3 fruit fly cellular contexts compared by ENCODE assay signal in the genomic region with DNA sequence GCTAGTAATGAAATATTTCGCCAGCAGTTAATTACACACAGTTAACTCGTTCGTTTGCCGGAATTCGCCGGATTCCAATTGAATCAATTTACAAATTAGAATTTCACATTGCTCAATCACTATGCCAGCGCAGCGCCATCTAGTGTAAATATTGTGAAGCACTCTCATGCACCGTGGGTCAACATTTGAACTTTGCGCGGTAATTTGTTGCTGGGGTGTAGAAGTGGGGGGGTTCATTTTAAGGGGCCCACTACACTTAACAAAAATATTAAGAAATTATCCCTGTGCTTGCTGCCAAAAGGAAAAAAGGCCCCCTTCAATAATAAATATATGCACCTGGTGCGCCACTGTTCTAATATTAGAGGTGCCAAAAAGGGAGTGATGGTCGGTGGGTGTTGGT.
A peak's percentile ranks its signal among the peaks of the same experiment; 100 is the strongest.
TF ChIP-seq lines count a peak whose summit lies in the region.

No protein-coding gene starts in this region.

- TF ChIP-seq CTCF in S2 (optimal IDR thresholded peaks at IDR 0.05; lab: Kevin White, UChicago) = peak; percentile 65 to 76
- TF ChIP-seq CTCF in whole organism, embryonic (GFP tag; optimal IDR thresholded peaks at IDR 0.05; lab: Kevin White, UChicago) = peak; percentile 82

TF ChIP-seq in whole organism, embryonic, 481 proteins besides CTCF, POLR2A, EP300 and RAD21:
- peak; percentile 61 for TF ChIP-seq Med (GFP tag; lab: Kevin White, UChicago)
- no peak for TF ChIP-seq CG14965 (GFP tag; optimal IDR thresholded peaks at IDR 0.05; lab: Kevin White, UChicago; ENCODE audit: borderline replicate concordance)
- TF ChIP-seq Sox102F (GFP tag; optimal IDR thresholded peaks at IDR 0.05; lab: Kevin White, UChicago) = peak; percentile 15
- TF ChIP-seq CG7372 (GFP tag; IDR thresholded peaks at IDR 0.05; lab: Robert Waterston, UW) = no peak
- peak; percentile 19 for TF ChIP-seq sens (GFP tag; lab: Kevin White, UChicago)
- TF ChIP-seq CG7271 (tag; optimal IDR thresholded peaks at IDR 0.05; lab: Kevin White, UChicago) = no peak
- TF ChIP-seq salm (tag; optimal IDR thresholded peaks at IDR 0.05; lab: Kevin White, UChicago) = no peak
- TF ChIP-seq CG12769 (tag; optimal IDR thresholded peaks at IDR 0.05; lab: Kevin White, UChicago) = no peak
- TF ChIP-seq ham (GFP tag; IDR thresholded peaks at IDR 0.05; lab: Robert Waterston, UW) = no peak
- peak; percentile 6 for TF ChIP-seq gem (tag; optimal IDR thresholded peaks at IDR 0.05; lab: Kevin White, UChicago)
- no peak for TF ChIP-seq gsb-n (tag; optimal IDR thresholded peaks at IDR 0.05; lab: Kevin White, UChicago)
- no peak for TF ChIP-seq kay (GFP tag; optimal IDR thresholded peaks at IDR 0.05; lab: Kevin White, UChicago)
- peak in 1 of 2 experiments; percentile 10 for TF ChIP-seq bsh (GFP tag; optimal IDR thresholded peaks at IDR 0.05; lab: Kevin White, UChicago)
- TF ChIP-seq CG6765 (GFP tag; optimal IDR thresholded peaks at IDR 0.05; lab: Kevin White, UChicago) = no peak
- TF ChIP-seq zfh1 (GFP tag; IDR thresholded peaks at IDR 0.05; lab: Robert Waterston, UW) = 0 out of 3 replicates have a peak, but pooled peaks have one; percentile 4
- TF ChIP-seq CG2129 (GFP tag; IDR thresholded peaks at IDR 0.05; lab: Robert Waterston, UW; ENCODE audit: partially characterized antibody) = no peak
- no peak for TF ChIP-seq sna (GFP tag; IDR thresholded peaks at IDR 0.05; lab: Robert Waterston, UW; ENCODE audit: partially characterized antibody)
- no peak for TF ChIP-seq az2 (GFP tag; optimal IDR thresholded peaks at IDR 0.05; lab: Kevin White, UChicago)
- no peak for TF ChIP-seq sd (tag; optimal IDR thresholded peaks at IDR 0.05; lab: Kevin White, UChicago)
- no peak for TF ChIP-seq fru (optimal IDR thresholded peaks at IDR 0.05; lab: Kevin White, UChicago)
- TF ChIP-seq usp (GFP tag; optimal IDR thresholded peaks at IDR 0.05; lab: Kevin White, UChicago) = no peak
- TF ChIP-seq eve (GFP tag; optimal IDR thresholded peaks at IDR 0.05; lab: Kevin White, UChicago) = no peak
- peak; percentile 5 for TF ChIP-seq CG7839 (tag; optimal IDR thresholded peaks at IDR 0.05; lab: Kevin White, UChicago)
- no peak for TF ChIP-seq CG11695 (GFP tag; IDR thresholded peaks at IDR 0.05; lab: Robert Waterston, UW)
- no peak for TF ChIP-seq CG15601 (tag; optimal IDR thresholded peaks at IDR 0.05; lab: Kevin White, UChicago)
- TF ChIP-seq Ets65A (GFP tag; lab: Kevin White, UChicago) = peak; percentile 26
- peak; percentile 33; the same call in 1 of the 3 replicates for TF ChIP-seq row (GFP tag; IDR thresholded peaks at IDR 0.05; lab: Robert Waterston, UW)
- TF ChIP-seq mam (GFP tag; optimal IDR thresholded peaks at IDR 0.05; lab: Kevin White, UChicago) = no peak
- no peak for TF ChIP-seq pan (optimal IDR thresholded peaks at IDR 0.05; lab: Kevin White, UChicago)
- TF ChIP-seq pan (GFP tag; optimal IDR thresholded peaks at IDR 0.05 in 1 of 2, IDR thresholded peaks at IDR 0.05 in 1 of 2) = peak in 1 of 2 experiments; percentile 16
- 0 out of 3 replicates have a peak, but pooled peaks have one; percentile 51 for TF ChIP-seq ci (GFP tag; IDR thresholded peaks at IDR 0.05; lab: Robert Waterston, UW)
- no peak for TF ChIP-seq CG13775 (GFP tag; optimal IDR thresholded peaks at IDR 0.05; lab: Kevin White, UChicago)
- TF ChIP-seq pum (GFP tag; optimal IDR thresholded peaks at IDR 0.05; lab: Kevin White, UChicago) = peak; percentile 9
- no peak for TF ChIP-seq tin (GFP tag; optimal IDR thresholded peaks at IDR 0.05; lab: Kevin White, UChicago)
- no peak for TF ChIP-seq Chrac-16 (GFP tag; optimal IDR thresholded peaks at IDR 0.05; lab: Kevin White, UChicago)
- TF ChIP-seq HLH4C (GFP tag; IDR thresholded peaks at IDR 0.05; lab: Robert Waterston, UW; ENCODE audit: partially characterized antibody) = no peak
- TF ChIP-seq ftz-f1 (GFP tag; optimal IDR thresholded peaks at IDR 0.05; lab: Kevin White, UChicago) = no peak
- no peak for TF ChIP-seq CG2120 (GFP tag; optimal IDR thresholded peaks at IDR 0.05; lab: Kevin White, UChicago)
- TF ChIP-seq repo (GFP tag; optimal IDR thresholded peaks at IDR 0.05; lab: Kevin White, UChicago) = no peak
- TF ChIP-seq CG4424 (GFP tag; optimal IDR thresholded peaks at IDR 0.05; lab: Kevin White, UChicago) = no peak

TF ChIP-seq in whole organism, prepupa, 60 proteins besides CTCF, POLR2A, EP300 and RAD21:
- 0 out of 3 replicates have a peak, but pooled peaks have one; percentile 8 for TF ChIP-seq eg (GFP tag; IDR thresholded peaks at IDR 0.05; lab: Robert Waterston, UW)
- TF ChIP-seq acj6 (GFP tag; optimal IDR thresholded peaks at IDR 0.05; lab: Kevin White, UChicago) = no peak
